Fruit fly (Drosophila melanogaster): ENCODE data around the gene CG13838.

The CG13838 gene

DNA sequence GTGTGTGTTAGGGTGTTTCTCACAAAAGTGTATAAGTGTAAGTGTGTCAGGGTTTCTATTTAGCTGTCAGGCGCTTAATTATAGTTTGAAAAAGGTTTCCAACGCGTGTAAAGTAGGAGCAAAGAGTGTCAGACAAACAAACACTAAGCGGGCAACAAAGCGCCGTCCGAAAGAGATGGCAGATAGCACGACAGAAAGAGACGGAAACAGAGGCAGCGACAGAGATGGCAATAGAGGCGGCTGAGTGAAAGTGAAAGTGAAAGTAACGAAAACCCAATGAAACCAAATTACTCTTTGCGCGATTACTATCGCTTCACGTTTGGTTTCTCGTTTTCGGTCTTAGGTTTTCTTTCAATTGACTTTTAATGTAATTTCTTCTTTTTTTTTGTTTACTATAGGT is 32.4 kb downstream of the CG13838 start:
- no peak for TF ChIP-seq CG17801 (GFP tag; optimal IDR thresholded peaks at IDR 0.05; ENCODE audit: partially characterized antibody)

DNA sequence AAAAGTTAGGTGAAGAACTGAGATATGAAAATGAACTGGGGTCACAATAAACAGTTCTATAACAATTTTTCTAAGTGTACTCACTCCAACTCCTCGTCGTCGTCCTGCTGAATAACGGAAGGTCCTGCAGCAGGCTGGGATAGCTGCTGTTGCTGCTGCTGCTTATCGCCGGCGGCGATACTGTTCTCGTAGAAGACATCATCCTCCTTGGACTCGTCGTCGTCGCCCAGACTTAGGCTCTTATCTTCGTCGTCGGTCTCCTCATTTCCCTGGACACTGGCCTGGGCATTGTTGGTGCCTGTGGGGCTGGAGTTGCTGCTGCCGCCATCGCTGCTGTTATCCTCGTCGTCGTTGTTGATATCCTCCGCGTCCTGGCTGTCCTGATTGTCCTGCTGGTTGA is 39.2 kb downstream of the CG13838 start:
- no peak for TF ChIP-seq CG17801 (GFP tag; optimal IDR thresholded peaks at IDR 0.05; ENCODE audit: partially characterized antibody)

DNA sequence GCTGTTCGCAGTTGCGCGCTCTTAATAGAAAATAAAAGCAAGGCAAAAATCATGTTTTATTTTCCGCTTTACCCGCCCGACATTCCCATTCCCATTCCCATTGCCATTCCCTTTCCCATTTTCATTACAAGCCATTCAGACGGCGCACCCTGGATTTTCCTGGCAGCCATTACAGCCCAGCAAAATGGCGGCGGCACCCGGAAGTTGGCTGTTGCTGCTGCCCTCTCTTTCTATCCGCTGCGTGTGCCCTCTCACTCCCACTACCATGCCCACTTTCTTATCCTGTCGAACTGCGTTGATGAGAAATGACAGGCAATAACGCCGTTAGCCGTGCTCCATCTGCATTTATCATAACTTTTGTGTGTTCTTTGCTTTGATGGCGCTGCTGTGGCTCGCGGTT is 46.2 kb downstream of the CG13838 start:
- TF ChIP-seq CG17801 (GFP tag; optimal IDR thresholded peaks at IDR 0.05; ENCODE audit: partially characterized antibody): no peak

DNA sequence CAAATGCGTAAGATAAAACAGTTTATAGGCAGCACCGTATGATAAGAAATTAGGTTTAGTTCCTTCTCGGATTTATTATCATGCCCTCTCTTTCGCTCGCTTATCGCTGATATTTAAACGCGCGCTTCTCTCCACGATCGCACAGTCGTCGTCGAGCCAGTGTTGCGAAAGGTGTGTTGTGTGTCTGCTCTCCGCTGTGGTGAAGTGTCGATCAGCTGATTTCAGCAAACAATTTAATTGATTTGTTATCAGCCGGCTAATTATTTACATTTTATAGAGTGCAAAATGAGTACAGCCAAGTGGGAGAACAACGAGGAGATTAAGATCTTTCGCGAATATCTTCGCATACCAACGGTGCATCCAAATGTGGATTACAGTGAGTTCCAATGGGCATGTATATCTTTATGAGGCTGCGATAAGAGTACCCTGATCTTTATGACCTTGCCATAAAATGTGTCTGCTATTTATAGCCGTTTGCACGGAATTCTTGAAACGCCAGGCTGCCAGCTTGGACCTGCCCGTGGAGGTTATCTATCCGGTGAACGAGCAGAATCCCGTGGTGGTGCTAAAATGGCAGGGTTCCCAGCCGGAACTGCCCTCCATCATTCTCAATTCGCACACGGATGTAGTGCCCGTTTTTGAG is 49.7 kb downstream of the CG13838 start, which contains the start of the genes CG17110 and CG6726:
Gene CG17110 (plus strand): TSS at position 139 of the 643 bp plus-strand sequence.
Gene CG6726 (plus strand): TSS at position 139 of the 643 bp plus-strand sequence.
- peak; percentile 46 for TF ChIP-seq CG17801 (GFP tag; optimal IDR thresholded peaks at IDR 0.05; ENCODE audit: partially characterized antibody)
